Fruit fly (Drosophila melanogaster): Measurements from ENCODE around the gene CG13847.

CG13847 gene

dm6 chr3R:22447874-22448254 is 11.9 kb upstream of the CG13847 start, which contains the start of gene CG34376 (continued):
- TF ChIP-seq CG18764 (GFP tag; optimal IDR thresholded peaks at IDR 0.05), result peak; percentile 40
- 0 out of 3 replicates have a peak, but pooled peaks have one; percentile 61 for TF ChIP-seq CG2199 (GFP tag; IDR thresholded peaks at IDR 0.05)
- TF ChIP-seq Drgx (GFP tag; IDR thresholded peaks at IDR 0.05), result peak; percentile 37
- no peak for TF ChIP-seq CG12236 (GFP tag; optimal IDR thresholded peaks at IDR 0.05)
- TF ChIP-seq CG14014 (GFP tag; IDR thresholded peaks at IDR 0.05), result peak; percentile 41
- no peak for TF ChIP-seq CG8089 (GFP tag; optimal IDR thresholded peaks at IDR 0.05)
- TF ChIP-seq Hmr (GFP tag; optimal IDR thresholded peaks at IDR 0.05), result peak; percentile 44
- TF ChIP-seq CG17385 (GFP tag; optimal IDR thresholded peaks at IDR 0.05), result peak; percentile 13
- TF ChIP-seq Poxn (GFP tag; IDR thresholded peaks at IDR 0.05), result no peak
- TF ChIP-seq Bdp1 (GFP tag; optimal IDR thresholded peaks at IDR 0.05), result no peak
- peak in 1 of 2 experiments; percentile 57 for TF ChIP-seq Pdp1 (GFP tag; optimal IDR thresholded peaks at IDR 0.05)
- no peak for TF ChIP-seq lilli (GFP tag; optimal IDR thresholded peaks at IDR 0.05)
- TF ChIP-seq en (GFP tag; optimal IDR thresholded peaks at IDR 0.05), result no peak
- TF ChIP-seq Oaz (GFP tag; IDR thresholded peaks at IDR 0.05), result no peak
- peak; percentile 59 for TF ChIP-seq gsb (GFP tag; IDR thresholded peaks at IDR 0.05)
- peak in 1 of 2 experiments; percentile 33 for TF ChIP-seq Hr78 (GFP tag; optimal IDR thresholded peaks at IDR 0.05)
- TF ChIP-seq CG1024 (GFP tag; IDR thresholded peaks at IDR 0.05), result 0 out of 2 replicates have a peak, but pooled peaks have one; percentile 5
- TF ChIP-seq zf30C (GFP tag; optimal IDR thresholded peaks at IDR 0.05), result no peak
- 0 out of 2 replicates have a peak, but pooled peaks have one; percentile 35 for TF ChIP-seq ap (GFP tag; IDR thresholded peaks at IDR 0.05)
- TF ChIP-seq so (GFP tag; IDR thresholded peaks at IDR 0.05), result no peak
- TF ChIP-seq p53 (GFP tag; optimal IDR thresholded peaks at IDR 0.05), result no peak
- TF ChIP-seq CG8388 (GFP tag; optimal IDR thresholded peaks at IDR 0.05), result no peak
- no peak for TF ChIP-seq CG10274 (GFP tag; optimal IDR thresholded peaks at IDR 0.05)
- peak; percentile 16 for TF ChIP-seq Xbp1 (GFP tag; optimal IDR thresholded peaks at IDR 0.05)
- TF ChIP-seq CG6654 (GFP tag; optimal IDR thresholded peaks at IDR 0.05), result no peak
- TF ChIP-seq Sry-β (GFP tag; optimal IDR thresholded peaks at IDR 0.05), result peak; percentile 55
- no peak for TF ChIP-seq CG6272 (GFP tag; IDR thresholded peaks at IDR 0.05)
- peak; percentile 9 for TF ChIP-seq CG12219 (GFP tag; optimal IDR thresholded peaks at IDR 0.05)
- TF ChIP-seq hkb (optimal IDR thresholded peaks at IDR 0.05), result no peak
- TF ChIP-seq hkb (GFP tag; IDR thresholded peaks at IDR 0.05), result peak; percentile 45
- TF ChIP-seq Hr51 (GFP tag; optimal IDR thresholded peaks at IDR 0.05), result peak in 1 of 2 experiments; percentile 22
- peak; percentile 49 for TF ChIP-seq CG18599 (GFP tag; optimal IDR thresholded peaks at IDR 0.05)
- no peak for TF ChIP-seq CG15073 (GFP tag; optimal IDR thresholded peaks at IDR 0.05)
- TF ChIP-seq CG11456 (GFP tag; IDR thresholded peaks at IDR 0.05), result peak; percentile 66; the same call in 2 of the 3 replicates
- no peak for TF ChIP-seq Atf-2 (GFP tag; optimal IDR thresholded peaks at IDR 0.05)
- TF ChIP-seq mld (GFP tag; IDR thresholded peaks at IDR 0.05; ENCODE audit: partially characterized antibody), result no peak
- no peak for TF ChIP-seq CG4854 (GFP tag; optimal IDR thresholded peaks at IDR 0.05)
- no peak; the same call in 2 of the 3 replicates for TF ChIP-seq knrl (GFP tag; IDR thresholded peaks at IDR 0.05; ENCODE audit: partially characterized antibody)
- TF ChIP-seq sim (GFP tag; IDR thresholded peaks at IDR 0.05), result no peak
- TF ChIP-seq CG10654 (GFP tag; optimal IDR thresholded peaks at IDR 0.05), result no peak
- no peak for TF ChIP-seq repo (GFP tag; optimal IDR thresholded peaks at IDR 0.05)
- TF ChIP-seq twi (tag; optimal IDR thresholded peaks at IDR 0.05), result no peak
- no peak for TF ChIP-seq ems (GFP tag; optimal IDR thresholded peaks at IDR 0.05)
- TF ChIP-seq nerfin-1 (tag; optimal IDR thresholded peaks at IDR 0.05), result peak; percentile 34
- peak; percentile 26; the same call in 1 of the 2 replicates for TF ChIP-seq CG13287 (GFP tag; IDR thresholded peaks at IDR 0.05; ENCODE audit: partially characterized antibody)
- TF ChIP-seq CG4730 (GFP tag; IDR thresholded peaks at IDR 0.05), result peak; percentile 58; the same call in 1 of the 2 replicates
- TF ChIP-seq CG1647 (GFP tag; optimal IDR thresholded peaks at IDR 0.05), result peak; percentile 1
- peak; percentile 17 for TF ChIP-seq CG6254 (GFP tag; optimal IDR thresholded peaks at IDR 0.05)
- peak; percentile 9; the same call in 1 of the 2 replicates for TF ChIP-seq ranshi (GFP tag; IDR thresholded peaks at IDR 0.05)
- TF ChIP-seq CG6689 (GFP tag; IDR thresholded peaks at IDR 0.05), result 0 out of 2 replicates have a peak, but pooled peaks have one; percentile 15
- peak; percentile 26 for TF ChIP-seq Deaf1 (tag; optimal IDR thresholded peaks at IDR 0.05)

Measured in whole organism, embryonic.